Worm (Caenorhabditis elegans) whole organism, L4 larva: ENCODE measurements around the gene Y39E4B.13.
A peak's percentile ranks its signal among the peaks of the same experiment; 100 is the strongest.

ENCODE experiments used
- F49E8.2 ChIP-seq: sonication (generic microtip); optimal IDR thresholded peaks from 2 replicates; lab custom pipeline; 2016; ENCODE audit warnings: missing compliant biosample characterization, mild to moderate bottlenecking, missing genetic modification characterization, borderline replicate concordance
- T20F7.1 ChIP-seq: fragments of 200-800 bp; sonication (Bioruptor generic); optimal IDR thresholded peaks from 2 replicates; lab custom pipeline; 2018; ENCODE audit warnings: mild to moderate bottlenecking, missing genetic modification characterization, missing compliant biosample characterization
- T26A8.4 ChIP-seq: fragments of 200-800 bp; sonication (Bioruptor generic); IDR thresholded peaks from 2 replicates; pipeline ENCODE4 v1.3.6; 2022; ENCODE audit warnings: missing genetic modification characterization, missing compliant biosample characterization
- Y105C5A.15 ChIP-seq: fragments of 200-800 bp; sonication (Bioruptor generic); IDR thresholded peaks from 2 replicates; pipeline ENCODE4 v1.3.6; 2022; ENCODE audit warnings: missing genetic modification characterization, missing compliant biosample characterization
- ZK546.5 ChIP-seq, 2 experiments: sonication (generic microtip); optimal IDR thresholded peaks; 2 replicates each; lab custom pipeline; 2017; ENCODE audit warnings: missing biosample characterization in 2 of 2, missing genetic modification characterization in 2 of 2
- aha-1 ChIP-seq: fragments of 150-350 bp; peaks from one replicate; lab custom pipeline; 2014; ENCODE audit warnings: missing biosample characterization, missing genetic modification characterization
- ama-1 ChIP-seq: fragments of 150-350 bp; optimal IDR thresholded peaks from 2 replicates; lab custom pipeline; 2014; ENCODE audit warnings: inconsistent platforms, mixed read lengths
- arid-1 ChIP-seq: fragments of 200-800 bp; sonication (Bioruptor generic); conservative IDR thresholded peaks from 2 replicates; pipeline ENCODE4 v1.3.6; 2022; ENCODE audit warnings: missing genetic modification reagents, missing genetic modification characterization, missing compliant biosample characterization
- attf-4 ChIP-seq: sonication (generic microtip); optimal IDR thresholded peaks from 3 replicates; lab custom pipeline; 2017; ENCODE audit warnings: missing biosample characterization, missing genetic modification characterization
- ceh-28 ChIP-seq: fragments of 150-350 bp; optimal IDR thresholded peaks from 2 replicates; lab custom pipeline; 2014; ENCODE audit warnings: missing biosample characterization, missing genetic modification reagents, missing genetic modification characterization
- ceh-62 ChIP-seq: sonication (generic microtip); optimal IDR thresholded peaks from 2 replicates; lab custom pipeline; 2017; ENCODE audit warnings: missing biosample characterization, missing genetic modification characterization
- ceh-82 ChIP-seq: sonication (generic microtip); optimal IDR thresholded peaks from 2 replicates; lab custom pipeline; 2017; ENCODE audit warnings: missing biosample characterization, missing genetic modification characterization
- daf-12 ChIP-seq: fragments of 150-350 bp; optimal IDR thresholded peaks from 2 replicates; lab custom pipeline; 2014; ENCODE audit warnings: missing biosample characterization, missing genetic modification reagents, missing genetic modification characterization
- daf-16 ChIP-seq, 3 experiments: sonication (generic microtip); optimal IDR thresholded peaks; 2 replicates each; lab custom pipeline; 2016 to 2017; ENCODE audit warnings: missing genetic modification characterization in 3 of 3, missing genetic modification reagents in 3 of 3, mild to moderate bottlenecking in 2 of 3, missing compliant biosample characterization in 2 of 3, missing biosample characterization in 1 of 3, moderate library complexity in 1 of 3
- daf-19 ChIP-seq: fragments of 200-800 bp; sonication (Bioruptor generic); conservative IDR thresholded peaks from 2 replicates; pipeline ENCODE4 v1.3.6; 2022; ENCODE audit warnings: missing genetic modification characterization, missing compliant biosample characterization
- dmd-6 ChIP-seq: fragments of 200-800 bp; sonication (Bioruptor generic); IDR thresholded peaks from 2 replicates; pipeline ENCODE4 v1.3.6; 2022; ENCODE audit warnings: missing genetic modification reagents, missing genetic modification characterization, missing compliant biosample characterization
- dve-1 ChIP-seq: sonication (generic microtip); optimal IDR thresholded peaks from 2 replicates; lab custom pipeline; 2017; ENCODE audit warnings: antibody characterized with exemption, mild to moderate bottlenecking, missing genetic modification characterization, missing compliant biosample characterization; ENCODE audit not compliant: insufficient read depth
- egl-43 ChIP-seq: fragments of 200-800 bp; sonication (Bioruptor generic); IDR thresholded peaks from 2 replicates; pipeline ENCODE4 v1.3.6; 2022; ENCODE audit warnings: missing genetic modification reagents, missing genetic modification characterization, missing compliant biosample characterization
- hif-1 ChIP-seq, 2 experiments: sonication (generic microtip); optimal IDR thresholded peaks; 2 replicates each; lab custom pipeline; 2016 to 2017; ENCODE audit warnings: missing compliant biosample characterization in 2 of 2, missing genetic modification characterization in 2 of 2, missing genetic modification reagents in 2 of 2, missing genotype in 2 of 2, mild to moderate bottlenecking in 1 of 2
- hlh-11 ChIP-seq: fragments of 200-800 bp; sonication (Bioruptor generic); optimal IDR thresholded peaks from 2 replicates; lab custom pipeline; 2018; ENCODE audit warnings: mild to moderate bottlenecking, missing genetic modification characterization, missing compliant biosample characterization
- lin-13 ChIP-seq: fragments of 150-350 bp; optimal IDR thresholded peaks from 2 replicates; lab custom pipeline; 2014; ENCODE audit warnings: missing biosample characterization, missing genetic modification reagents, missing genetic modification characterization
- lin-38 ChIP-seq: fragments of 200-800 bp; sonication (Bioruptor generic); IDR thresholded peaks from 2 replicates; pipeline ENCODE4 v1.3.6; 2022; ENCODE audit warnings: missing genetic modification reagents, missing genetic modification characterization, missing compliant biosample characterization
- mep-1 ChIP-seq: fragments of 150-350 bp; sonication (generic microtip); optimal IDR thresholded peaks from 3 replicates; lab custom pipeline; 2014; ENCODE audit warnings: missing biosample characterization, missing genetic modification characterization
- mxl-2 ChIP-seq: fragments of 200-800 bp; sonication (Bioruptor generic); conservative IDR thresholded peaks from 2 replicates; pipeline ENCODE4 v1.3.6; 2022; ENCODE audit warnings: missing genetic modification reagents, missing genetic modification characterization, missing compliant biosample characterization
- nhr-10 ChIP-seq: fragments of 150-350 bp; optimal IDR thresholded peaks from 2 replicates; lab custom pipeline; 2014; ENCODE audit warnings: missing biosample characterization, missing genetic modification characterization
- nhr-111 ChIP-seq: fragments of 200-800 bp; sonication (Bioruptor generic); optimal IDR thresholded peaks from 2 replicates; lab custom pipeline; 2018; ENCODE audit warnings: mild to moderate bottlenecking, missing genetic modification characterization, missing compliant biosample characterization
- nhr-25 ChIP-seq: sonication (generic microtip); optimal IDR thresholded peaks from 2 replicates; lab custom pipeline; 2017; ENCODE audit warnings: missing genetic modification characterization, mild to moderate bottlenecking, missing compliant biosample characterization, antibody characterized with exemption, moderate library complexity, borderline replicate concordance; ENCODE audit not compliant: insufficient read depth
- nhr-28 ChIP-seq: fragments of 150-350 bp; optimal IDR thresholded peaks from 2 replicates; lab custom pipeline; 2014; ENCODE audit warnings: missing biosample characterization, missing genetic modification characterization
- nhr-41 ChIP-seq: fragments of 200-800 bp; sonication (Bioruptor generic); IDR thresholded peaks from 2 replicates; pipeline ENCODE4 v1.3.6; 2022; ENCODE audit warnings: missing genetic modification reagents, missing genetic modification characterization, missing compliant biosample characterization
- nhr-48 ChIP-seq: sonication (generic microtip); optimal IDR thresholded peaks from 2 replicates; lab custom pipeline; 2016; ENCODE audit warnings: mild to moderate bottlenecking, missing genetic modification characterization, missing compliant biosample characterization
- nhr-6 ChIP-seq: fragments of 150-350 bp; optimal IDR thresholded peaks from 2 replicates; lab custom pipeline; 2014; ENCODE audit warnings: missing biosample characterization, missing genetic modification characterization
- nhr-76 ChIP-seq: fragments of 150-350 bp; optimal IDR thresholded peaks from 2 replicates; lab custom pipeline; 2014; ENCODE audit warnings: missing biosample characterization, missing genetic modification characterization
- pha-4 ChIP-seq, 2 experiments: fragments of 150-350 bp in 1 of 2; fragments of 200-800 bp in 1 of 2; sonication (Bioruptor generic) in 1 of 2; IDR thresholded peaks in 1 of 2; optimal IDR thresholded peaks in 1 of 2; 2 replicates each; pipeline versions ENCODE4 v1.3.6 to Lab custom; 2014 to 2022; ENCODE audit warnings: missing genetic modification characterization in 2 of 2, missing genetic modification reagents in 2 of 2, missing biosample characterization in 1 of 2, missing compliant biosample characterization in 1 of 2
- php-3 ChIP-seq: fragments of 200-800 bp; sonication (Bioruptor generic); IDR thresholded peaks from 2 replicates; pipeline ENCODE4 v1.3.6; 2022; ENCODE audit warnings: missing genetic modification reagents, missing genetic modification characterization, missing compliant biosample characterization
- pqm-1 ChIP-seq: sonication (generic microtip); optimal IDR thresholded peaks from 2 replicates; lab custom pipeline; 2017; ENCODE audit warnings: missing biosample characterization, missing genetic modification characterization
- saeg-2 ChIP-seq: fragments of 200-800 bp; sonication (Bioruptor generic); IDR thresholded peaks from 2 replicates; pipeline ENCODE4 v1.3.6; 2022; ENCODE audit warnings: missing genetic modification reagents, missing genetic modification characterization, missing compliant biosample characterization
- skn-1 ChIP-seq: fragments of 150-350 bp; optimal IDR thresholded peaks from 2 replicates; lab custom pipeline; 2014; ENCODE audit warnings: missing biosample characterization, missing genetic modification characterization
- snpc-1.2 ChIP-seq: fragments of 200-800 bp; sonication (Bioruptor generic); IDR thresholded peaks from 2 replicates; pipeline ENCODE4 v1.3.6; 2022; ENCODE audit warnings: missing genetic modification reagents, missing genetic modification characterization, missing compliant biosample characterization
- snpc-4 ChIP-seq: fragments of 150-350 bp; optimal IDR thresholded peaks from 2 replicates; lab custom pipeline; 2014; ENCODE audit warnings: missing biosample characterization, missing genetic modification characterization
- spr-1 ChIP-seq: sonication (generic microtip); optimal IDR thresholded peaks from 2 replicates; lab custom pipeline; 2016; ENCODE audit warnings: mild to moderate bottlenecking, missing genetic modification characterization, missing compliant biosample characterization
- spr-3 ChIP-seq: fragments of 200-800 bp; sonication (Bioruptor generic); optimal IDR thresholded peaks from 2 replicates; lab custom pipeline; 2018; ENCODE audit warnings: mild to moderate bottlenecking, missing genetic modification characterization, missing compliant biosample characterization
- tag-97 ChIP-seq: fragments of 200-800 bp; sonication (Bioruptor generic); IDR thresholded peaks from 2 replicates; pipeline ENCODE4 v1.3.6; 2022; ENCODE audit warnings: missing genetic modification characterization, missing compliant biosample characterization
- tra-1 ChIP-seq: fragments of 200-800 bp; sonication (Bioruptor generic); IDR thresholded peaks from 2 replicates; pipeline ENCODE4 v1.3.6; 2022; ENCODE audit warnings: missing genetic modification reagents, missing genetic modification characterization, missing compliant biosample characterization
- zfp-3 ChIP-seq: fragments of 200-800 bp; sonication (Bioruptor generic); conservative IDR thresholded peaks from 2 replicates; pipeline ENCODE4 v1.3.6; 2022; ENCODE audit warnings: missing genetic modification reagents, missing genetic modification characterization, missing compliant biosample characterization
- zip-2 ChIP-seq: fragments of 150-350 bp; optimal IDR thresholded peaks from 2 replicates; lab custom pipeline; 2014; ENCODE audit warnings: missing biosample characterization, missing genetic modification characterization

The Y39E4B.13 gene

ce11 chrIII:13066828-13067227 is 24.1 kb upstream of the Y39E4B.13 start:
- TF ChIP-seq nhr-6: no peak
- peak; percentile 15 for TF ChIP-seq hlh-11 (tag; lab: Kevin White, UChicago)
- peak; percentile 88 for TF ChIP-seq aha-1
- peak; percentile 81; the same call in 1 of the 2 replicates for TF ChIP-seq tra-1 (GFP tag; lab: Robert Waterston, UW)
- no peak for TF ChIP-seq daf-16 (GFP tag; optimal IDR thresholded peaks at IDR 0.05; lab: Kevin White, UChicago)
- TF ChIP-seq daf-16 (tag; optimal IDR thresholded peaks at IDR 0.05; lab: Kevin White, UChicago): peak; percentile 6
- no peak for TF ChIP-seq egl-43 (GFP tag; lab: Robert Waterston, UW)
- no peak for TF ChIP-seq nhr-28 (tag; lab: Kevin White, UChicago)
- TF ChIP-seq pha-4 (GFP tag; IDR thresholded peaks at IDR 0.05; lab: Robert Waterston, UW): 0 out of 2 replicates have a peak, but pooled peaks have one; percentile 7
- TF ChIP-seq pha-4 (tag; optimal IDR thresholded peaks at IDR 0.05; lab: Kevin White, UChicago): no peak
- TF ChIP-seq T26A8.4 (GFP tag; lab: Robert Waterston, UW): 0 out of 2 replicates have a peak, but pooled peaks have one; percentile 36
- TF ChIP-seq nhr-48 (tag; lab: Kevin White, UChicago): peak; percentile 72
- no peak for TF ChIP-seq ZK546.5 (tag; optimal IDR thresholded peaks at IDR 0.05; lab: Kevin White, UChicago)
- peak; percentile 49 for TF ChIP-seq dve-1 (tag; lab: Kevin White, UChicago)
- 0 out of 2 replicates have a peak, but pooled peaks have one; percentile 16 for TF ChIP-seq zfp-3 (GFP tag; lab: Robert Waterston, UW)
- TF ChIP-seq F49E8.2: no peak
- TF ChIP-seq dmd-6 (GFP tag; lab: Robert Waterston, UW): peak; percentile 92
- TF ChIP-seq ama-1 (lab: Kevin White, UChicago): no peak

ce11 chrIII:13067884-13068767 is 22.8 kb upstream of the Y39E4B.13 start:
- TF ChIP-seq php-3 (no peak; the same call in 1 of the 2 replicates), dmd-6 (GFP tag; lab: Robert Waterston, UW) (peak; percentile 86), Y105C5A.15 (GFP tag; lab: Robert Waterston, UW) (no peak), snpc-1.2 (GFP tag; lab: Robert Waterston, UW) (peak; percentile 72), skn-1 (tag; lab: Kevin White, UChicago) (no peak), pqm-1 (tag; lab: Kevin White, UChicago) (no peak), hlh-11 (tag; lab: Kevin White, UChicago) (peak; percentile 94), mxl-2 (no peak), pha-4 (GFP tag; IDR thresholded peaks at IDR 0.05; lab: Robert Waterston, UW) (peak; percentile 81), pha-4 (tag; optimal IDR thresholded peaks at IDR 0.05; lab: Kevin White, UChicago) (peak; percentile 45), spr-3 (peak; percentile 34), mep-1 (tag; lab: Kevin White, UChicago) (peak; percentile 95), hif-1 (tag; optimal IDR thresholded peaks at IDR 0.05; lab: Kevin White, UChicago) (peak; percentile 32 to 81), attf-4 (tag; lab: Kevin White, UChicago) (no peak), nhr-41 (GFP tag; lab: Robert Waterston, UW) (no peak), T20F7.1 (GFP tag; lab: Kevin White, UChicago) (peak; percentile 68), ceh-82 (tag; lab: Kevin White, UChicago) (no peak), egl-43 (GFP tag; lab: Robert Waterston, UW) (peak; percentile 87), nhr-10 (tag; lab: Kevin White, UChicago) (peak; percentile 72), T26A8.4 (GFP tag; lab: Robert Waterston, UW) (no peak; the same call in 1 of the 2 replicates), lin-38 (GFP tag; lab: Robert Waterston, UW) (peak; percentile 37), tag-97 (GFP tag; lab: Robert Waterston, UW) (no peak), saeg-2 (GFP tag; lab: Robert Waterston, UW) (0 out of 2 replicates have a peak, but pooled peaks have one; percentile 65), ceh-28 (tag; lab: Kevin White, UChicago) (peak; percentile 14), daf-12 (tag; lab: Kevin White, UChicago) (no peak), nhr-25 (tag; lab: Kevin White, UChicago) (peak; percentile 72), snpc-4 (no peak), spr-1 (tag; lab: Kevin White, UChicago) (peak; percentile 71), ceh-62 (tag; lab: Kevin White, UChicago) (no peak), daf-19 (GFP tag; lab: Robert Waterston, UW) (no peak), aha-1 (peak; percentile 100), lin-13 (peak; percentile 82), arid-1 (GFP tag; lab: Robert Waterston, UW) (no peak), nhr-76 (tag; lab: Kevin White, UChicago) (no peak), nhr-111 (GFP tag; lab: Kevin White, UChicago) (no peak), tra-1 (GFP tag; lab: Robert Waterston, UW) (peak; percentile 71), zip-2 (tag; lab: Kevin White, UChicago) (no peak)
